Worm (Caenorhabditis elegans) whole organism, midembryonic: ENCODE measurements around the gene C01B10.9.

Source experiments
- T22C8.4 ChIP-seq: fragments of 200-800 bp; sonication (Bioruptor generic); IDR thresholded peaks from 2 replicates; pipeline ENCODE4 v1.3.6; 2022; ENCODE audit warnings: missing genetic modification characterization, missing compliant biosample characterization
- cog-1 ChIP-seq: sonication (generic microtip); optimal IDR thresholded peaks from 2 replicates; lab custom pipeline; 2016; ENCODE audit warnings: missing genetic modification characterization, missing compliant biosample characterization
- flt-1 ChIP-seq: fragments of 200-800 bp; sonication (Bioruptor generic); IDR thresholded peaks from 2 replicates; pipeline ENCODE4 v1.3.6; 2022; ENCODE audit warnings: missing genetic modification characterization, missing compliant biosample characterization
- klf-2 ChIP-seq: fragments of 200-800 bp; sonication (Bioruptor generic); conservative IDR thresholded peaks from 2 replicates; pipeline ENCODE4 v1.3.6; 2022; ENCODE audit warnings: missing genetic modification reagents, missing genetic modification characterization, missing compliant biosample characterization
- med-1 ChIP-seq: sonication (generic microtip); optimal IDR thresholded peaks from 2 replicates; lab custom pipeline; 2017; ENCODE audit warnings: missing genetic modification characterization, mild to moderate bottlenecking, missing compliant biosample characterization, antibody characterized with exemption, missing genetic modification reagents; ENCODE audit not compliant: insufficient read depth
- ref-1 ChIP-seq: fragments of 200-800 bp; sonication (Bioruptor generic); conservative IDR thresholded peaks from 2 replicates; pipeline ENCODE4 v1.3.6; 2022; ENCODE audit warnings: missing genetic modification reagents, missing genetic modification characterization, missing compliant biosample characterization
- tab-1 ChIP-seq: fragments of 200-800 bp; sonication (Bioruptor generic); IDR thresholded peaks from 2 replicates; pipeline ENCODE4 v1.3.6; 2022; ENCODE audit warnings: missing genetic modification characterization, missing compliant biosample characterization
- ztf-23 ChIP-seq: fragments of 200-800 bp; sonication (Bioruptor generic); IDR thresholded peaks from 2 replicates; pipeline ENCODE4 v1.3.6; 2022; ENCODE audit warnings: missing genetic modification reagents, missing genetic modification characterization, missing compliant biosample characterization
- ztf-29 ChIP-seq: fragments of 200-800 bp; sonication (Bioruptor generic); IDR thresholded peaks from 2 replicates; pipeline ENCODE4 v1.3.6; 2022; ENCODE audit warnings: missing genetic modification reagents, missing genetic modification characterization, missing compliant biosample characterization

C01B10.9 gene

DNA sequence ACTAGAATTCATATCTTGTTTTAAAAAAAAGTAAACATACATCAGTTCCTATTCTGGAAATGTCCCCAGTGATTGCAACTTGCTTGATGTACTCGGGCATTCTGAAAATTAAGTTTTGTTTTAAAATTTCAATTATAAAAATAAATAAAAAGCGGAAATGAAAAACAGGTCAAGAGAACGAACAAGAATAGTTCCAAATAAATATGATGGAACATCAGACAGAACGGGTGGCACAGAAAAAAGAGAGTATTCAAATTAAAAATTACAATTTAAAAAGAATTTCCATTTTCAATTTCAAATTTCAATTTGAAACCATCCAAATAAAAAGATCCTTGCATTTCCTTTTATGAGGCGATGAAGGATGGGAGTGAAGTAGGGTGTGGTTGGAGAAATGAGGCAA lies 10.8 kb upstream of the C01B10.9 start, which contains the start of gene C01B10.3:
C01B10.3 (minus strand) TSS at position 101 of the 400 bp plus-strand sequence.
- TF ChIP-seq klf-2 (GFP tag; lab: Robert Waterston, UW) = no peak
- TF ChIP-seq T22C8.4 = no peak
- no peak for TF ChIP-seq tab-1 (GFP tag; lab: Robert Waterston, UW)
- no peak for TF ChIP-seq med-1 (GFP tag; lab: Kevin White, UChicago)
- no peak for TF ChIP-seq ztf-23
- TF ChIP-seq cog-1 = no peak
- no peak for TF ChIP-seq ztf-29 (GFP tag; lab: Robert Waterston, UW)
- no peak for TF ChIP-seq flt-1
- TF ChIP-seq ref-1 (GFP tag; lab: Robert Waterston, UW) = no peak

DNA sequence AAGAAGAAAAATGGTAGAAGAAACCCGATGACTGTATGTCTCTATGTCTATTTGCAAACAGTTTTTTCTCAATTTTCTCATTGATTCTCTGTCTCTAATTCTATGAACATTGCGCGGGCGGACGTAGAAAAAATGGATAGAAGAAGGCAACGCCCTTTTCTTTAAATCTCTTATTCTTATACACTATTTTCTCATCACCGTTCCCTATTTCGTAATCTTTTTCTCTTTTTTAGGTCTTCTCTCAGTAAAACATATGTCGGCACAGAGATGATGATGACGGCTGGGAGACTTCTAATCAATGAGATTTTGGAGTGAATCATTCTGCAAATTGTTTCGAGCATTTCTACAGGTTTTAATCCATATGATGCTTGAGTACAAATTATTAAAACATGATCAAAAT lies 9.9 kb upstream of the C01B10.9 start:
- TF ChIP-seq cog-1 = no peak
- TF ChIP-seq T22C8.4 = no peak
- no peak for TF ChIP-seq ref-1 (GFP tag; lab: Robert Waterston, UW)
- no peak for TF ChIP-seq ztf-29 (GFP tag; lab: Robert Waterston, UW)
- TF ChIP-seq ztf-23 = no peak
- no peak for TF ChIP-seq med-1 (GFP tag; lab: Kevin White, UChicago)
- TF ChIP-seq flt-1 = no peak
- no peak for TF ChIP-seq tab-1 (GFP tag; lab: Robert Waterston, UW)
- no peak for TF ChIP-seq klf-2 (GFP tag; lab: Robert Waterston, UW)

DNA sequence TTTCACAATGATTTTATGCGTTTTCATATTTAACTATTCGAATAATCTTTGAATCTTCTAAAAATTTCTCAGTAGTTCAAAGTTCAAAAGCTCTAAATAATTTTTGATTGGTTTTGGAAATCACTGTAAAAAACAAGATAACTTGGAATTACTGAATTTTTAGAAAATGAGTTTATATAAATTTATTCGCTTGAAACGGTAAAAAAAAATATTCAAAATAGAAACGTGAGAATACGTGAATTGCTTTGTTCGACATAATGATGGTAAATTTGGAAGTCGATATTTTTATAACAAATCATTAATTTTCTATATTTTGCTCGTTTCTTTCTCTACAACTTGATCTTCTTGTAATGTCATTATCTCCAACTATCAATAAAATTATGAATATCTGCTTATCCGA lies 8.6 kb upstream of the C01B10.9 start, which contains the start of gene C01B10.44:
C01B10.44 (plus strand) TSS at position 301 of the 400 bp plus-strand sequence.
- TF ChIP-seq flt-1 (no peak), ref-1 (GFP tag; lab: Robert Waterston, UW) (no peak), ztf-23 (no peak)

DNA sequence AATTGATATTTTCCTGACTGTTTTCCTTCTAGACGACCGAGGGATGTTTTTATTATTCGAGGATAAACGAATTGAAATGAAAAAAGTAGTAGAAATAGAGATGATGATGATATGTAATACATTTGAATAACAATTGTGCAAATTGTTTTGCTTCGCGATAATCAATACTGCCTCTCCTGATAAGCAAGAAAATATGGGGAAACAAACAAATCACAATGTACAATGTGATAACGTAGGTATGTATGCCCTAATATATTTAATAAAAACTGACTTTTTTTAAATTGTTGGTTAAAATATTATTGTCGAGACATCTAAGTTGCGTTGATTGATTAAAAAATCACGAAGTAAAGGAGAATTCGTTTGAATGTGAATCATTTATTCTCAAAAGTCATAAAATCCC lies 4.2 kb upstream of the C01B10.9 start, which contains the start of gene cest-5.2:
cest-5.2 (minus strand) TSS at position 128 of the 400 bp plus-strand sequence.
- TF ChIP-seq T22C8.4 (no peak), cog-1 (no peak), klf-2 (GFP tag; lab: Robert Waterston, UW) (no peak), tab-1 (GFP tag; lab: Robert Waterston, UW) (no peak), ref-1 (GFP tag; lab: Robert Waterston, UW) (no peak), med-1 (GFP tag; lab: Kevin White, UChicago) (no peak), flt-1 (no peak), ztf-23 (no peak), ztf-29 (GFP tag; lab: Robert Waterston, UW) (no peak)

DNA sequence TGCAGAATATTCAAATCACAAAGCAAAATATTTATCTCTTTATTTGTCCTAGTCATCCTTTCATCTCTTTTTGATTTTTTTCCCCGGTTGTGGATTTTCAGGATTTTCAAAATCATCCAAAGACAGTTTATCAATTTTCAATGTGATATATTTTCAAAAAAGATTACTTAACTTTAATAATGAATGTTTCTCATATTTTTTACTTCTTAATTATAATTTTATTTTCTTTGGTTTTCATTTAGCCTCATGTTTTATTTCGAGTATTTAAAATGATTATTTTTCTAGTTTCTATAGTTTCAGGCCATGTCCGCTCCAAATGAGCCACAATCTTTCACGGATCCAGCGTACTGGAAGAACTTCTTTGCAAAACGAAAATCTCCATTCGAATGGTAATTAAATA lies 2.8 kb downstream of the C01B10.9 start, which contains the start of gene metl-13:
metl-13 (plus strand) TSS at position 301 of the 400 bp plus-strand sequence.
- TF ChIP-seq klf-2 (GFP tag; lab: Robert Waterston, UW) (no peak), tab-1 (GFP tag; lab: Robert Waterston, UW) (no peak), ref-1 (GFP tag; lab: Robert Waterston, UW) (no peak), med-1 (GFP tag; lab: Kevin White, UChicago) (no peak), ztf-29 (GFP tag; lab: Robert Waterston, UW) (no peak), ztf-23 (no peak), T22C8.4 (no peak), cog-1 (no peak), flt-1 (no peak)

DNA sequence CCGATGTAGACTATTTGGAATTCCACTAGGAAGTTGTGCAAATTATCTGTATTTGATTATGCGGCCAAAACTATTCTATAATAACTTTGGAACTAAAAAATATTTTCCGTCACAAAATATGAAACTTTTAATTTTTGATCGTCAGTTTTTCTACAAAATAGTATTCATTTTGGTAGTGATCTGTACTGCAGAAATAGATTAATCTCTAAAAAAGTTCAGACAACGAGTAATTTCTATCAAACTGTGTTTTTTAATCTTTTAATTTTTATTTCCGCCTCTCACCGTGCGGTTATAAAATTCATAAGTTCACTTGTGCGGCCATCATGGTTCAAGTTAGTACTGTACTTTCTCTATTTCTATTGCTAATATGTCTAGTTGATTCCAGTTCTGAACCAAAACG lies 6.2 kb downstream of the C01B10.9 start, which contains the start of gene C01B10.7:
C01B10.7 (plus strand) TSS at position 301 of the 400 bp plus-strand sequence.
- TF ChIP-seq ref-1 (GFP tag; lab: Robert Waterston, UW) = no peak
- TF ChIP-seq flt-1 = no peak
- TF ChIP-seq tab-1 (GFP tag; lab: Robert Waterston, UW) = no peak
- no peak for TF ChIP-seq cog-1
- TF ChIP-seq ztf-29 (GFP tag; lab: Robert Waterston, UW) = no peak
- TF ChIP-seq klf-2 (GFP tag; lab: Robert Waterston, UW) = no peak
- TF ChIP-seq med-1 (GFP tag; lab: Kevin White, UChicago) = no peak
- no peak for TF ChIP-seq ztf-23
- TF ChIP-seq T22C8.4 = no peak

DNA sequence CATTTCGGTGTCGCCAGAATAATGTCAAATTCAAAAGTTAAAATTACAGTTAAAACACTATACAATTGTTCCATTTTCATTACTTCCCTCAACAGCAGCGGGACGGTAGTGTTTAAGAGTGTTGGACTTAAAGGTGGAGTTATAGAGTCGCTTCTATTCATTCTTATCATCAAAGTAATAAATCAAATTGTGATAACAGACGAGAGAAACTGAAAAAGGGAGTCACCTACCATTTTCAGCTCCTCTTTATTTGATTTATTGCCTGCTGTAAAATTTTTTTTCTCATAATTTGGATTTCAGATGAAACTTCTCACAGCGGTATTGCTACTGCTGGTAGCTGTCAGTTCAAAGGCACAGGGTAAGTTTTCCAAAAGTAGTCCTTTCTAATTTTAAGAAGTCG lies 7.9 kb downstream of the C01B10.9 start, which contains the start of gene C01B10.6:
C01B10.6 (plus strand) TSS at position 301 of the 400 bp plus-strand sequence.
- no peak for TF ChIP-seq tab-1 (GFP tag; lab: Robert Waterston, UW)
- no peak for TF ChIP-seq med-1 (GFP tag; lab: Kevin White, UChicago)
- no peak for TF ChIP-seq ztf-23
- TF ChIP-seq ref-1 (GFP tag; lab: Robert Waterston, UW) = no peak
- no peak for TF ChIP-seq T22C8.4
- TF ChIP-seq cog-1 = no peak
- TF ChIP-seq flt-1 = no peak

DNA sequence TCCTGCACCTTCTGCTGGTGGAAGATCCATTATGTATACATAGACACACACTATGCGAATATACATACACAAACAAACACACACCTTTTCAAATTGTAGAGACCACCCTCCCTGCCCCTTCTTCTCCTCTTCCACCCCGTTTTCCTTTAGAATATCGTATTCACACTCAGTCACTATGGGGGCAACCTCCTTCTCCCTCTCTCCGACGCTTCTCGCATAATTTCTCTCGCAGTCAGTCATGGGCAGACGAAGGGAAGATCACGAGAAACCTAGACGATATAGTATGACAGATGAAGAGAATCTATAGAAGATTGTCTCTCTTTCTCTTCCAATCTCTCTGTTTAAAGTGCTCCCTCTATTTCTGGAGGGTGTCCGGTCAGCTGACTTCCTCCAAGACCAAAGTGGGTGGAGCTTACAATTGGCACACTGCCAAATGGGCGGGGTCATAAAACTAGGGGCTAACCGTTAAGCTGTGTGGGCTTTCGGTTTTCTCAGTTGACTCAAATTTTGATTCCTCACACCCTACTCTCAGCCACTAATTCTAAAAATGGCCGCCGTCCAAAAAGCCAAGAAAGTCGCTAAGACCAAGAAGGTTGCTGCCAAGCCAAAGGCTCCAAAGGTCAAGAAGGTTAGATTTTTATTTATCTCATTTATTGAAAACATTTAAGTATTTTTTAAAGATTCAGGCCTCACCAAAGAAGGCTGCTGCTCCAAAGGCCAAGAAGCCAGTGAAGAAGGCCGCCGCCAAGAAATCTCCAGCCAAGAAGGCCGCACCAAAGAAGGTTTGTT lies 14.0 kb downstream of the C01B10.9 start, which contains the start of gene hil-7:
hil-7 (plus strand) TSS at position 446 of the 789 bp plus-strand sequence.
- no peak for TF ChIP-seq med-1 (GFP tag; lab: Kevin White, UChicago)
- TF ChIP-seq ztf-23 = peak; percentile 62
- TF ChIP-seq ztf-29 (GFP tag; lab: Robert Waterston, UW) = peak; percentile 30; the same call in 1 of the 2 replicates
- TF ChIP-seq ref-1 (GFP tag; lab: Robert Waterston, UW) = 0 out of 2 replicates have a peak, but pooled peaks have one; percentile 12
- TF ChIP-seq tab-1 (GFP tag; lab: Robert Waterston, UW) = 0 out of 2 replicates have a peak, but pooled peaks have one; percentile 36
- TF ChIP-seq klf-2 (GFP tag; lab: Robert Waterston, UW) = no peak
- TF ChIP-seq T22C8.4 = no peak
- peak; percentile 74 for TF ChIP-seq cog-1
- TF ChIP-seq flt-1 = no peak; the same call in 1 of the 2 replicates

DNA sequence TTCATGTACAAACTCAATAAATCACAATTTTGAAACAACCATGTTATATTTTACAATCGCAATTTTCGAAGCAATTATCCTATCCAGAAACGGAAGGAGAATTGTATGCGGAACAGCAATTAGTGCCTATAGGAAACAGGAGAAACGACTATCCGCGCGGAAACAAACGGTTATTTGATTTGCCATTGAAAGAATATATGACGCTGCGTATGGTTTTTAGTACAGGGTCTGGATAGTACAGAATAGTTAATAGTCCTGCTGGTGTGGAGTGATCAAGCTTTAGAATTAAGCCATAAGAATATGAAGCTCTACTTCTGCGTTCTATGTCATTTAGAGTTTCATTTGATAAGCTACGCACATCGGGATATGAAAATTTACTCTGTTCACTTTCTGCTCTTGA lies 14.9 kb downstream of the C01B10.9 start:
- TF ChIP-seq cog-1 (no peak), klf-2 (GFP tag; lab: Robert Waterston, UW) (no peak), ztf-29 (GFP tag; lab: Robert Waterston, UW) (no peak), ztf-23 (no peak), ref-1 (GFP tag; lab: Robert Waterston, UW) (no peak), T22C8.4 (no peak), flt-1 (no peak), med-1 (GFP tag; lab: Kevin White, UChicago) (no peak), tab-1 (GFP tag; lab: Robert Waterston, UW) (no peak)
